Worm (Caenorhabditis elegans): ENCODE results near the gene acl-14.
A peak's percentile ranks its signal among the peaks of the same experiment; 100 is the strongest.

acl-14 gene

ce11 chrV:9318046-9318445 lies 15.4 kb downstream of the acl-14 start, which contains the start of gene kvs-3 (continued):
- TF ChIP-seq elt-2 (tag; optimal IDR thresholded peaks at IDR 0.05) (peak; percentile 47), unc-62 (GFP tag; optimal IDR thresholded peaks at IDR 0.05) (no peak), tlp-1 (tag; optimal IDR thresholded peaks at IDR 0.05) (no peak), vab-15 (tag; optimal IDR thresholded peaks at IDR 0.05) (no peak), pax-3 (tag; optimal IDR thresholded peaks at IDR 0.05) (no peak), unc-98 (GFP tag; IDR thresholded peaks at IDR 0.05) (no peak), elt-3 (tag; optimal IDR thresholded peaks at IDR 0.05) (no peak), fos-1 (tag; optimal IDR thresholded peaks at IDR 0.05) (peak; percentile 31), nhr-76 (tag; optimal IDR thresholded peaks at IDR 0.05) (peak; percentile 1), swsn-7 (tag; optimal IDR thresholded peaks at IDR 0.05) (peak; percentile 30), lin-14 (GFP tag; optimal IDR thresholded peaks at IDR 0.05) (peak; percentile 34), sup-37 (GFP tag; optimal IDR thresholded peaks at IDR 0.05) (no peak), xbp-1 (tag; optimal IDR thresholded peaks at IDR 0.05) (peak; percentile 19), ets-5 (GFP tag; IDR thresholded peaks at IDR 0.05) (no peak), unc-86 (tag; optimal IDR thresholded peaks at IDR 0.05) (no peak), Y116A8C.19 (tag; optimal IDR thresholded peaks at IDR 0.05; ENCODE audit: borderline replicate concordance) (no peak), nhr-237 (tag; optimal IDR thresholded peaks at IDR 0.05) (no peak), lir-3 (tag; optimal IDR thresholded peaks at IDR 0.05; ENCODE audit: poor library complexity) (no peak), dsc-1 (tag; optimal IDR thresholded peaks at IDR 0.05) (peak; percentile 36), ztf-11 (tag; optimal IDR thresholded peaks at IDR 0.05) (peak in 1 of 2 experiments; percentile 29), zip-4 (GFP tag; optimal IDR thresholded peaks at IDR 0.05) (no peak), mab-9 (GFP tag; IDR thresholded peaks at IDR 0.05) (0 out of 2 replicates have a peak, but pooled peaks have one; percentile 34), aly-2 (tag; optimal IDR thresholded peaks at IDR 0.05) (no peak), rnt-1 (tag; optimal IDR thresholded peaks at IDR 0.05) (peak; percentile 48), nhr-20 (tag; optimal IDR thresholded peaks at IDR 0.05) (peak; percentile 50), fkh-4 (tag; optimal IDR thresholded peaks at IDR 0.05; ENCODE audit: borderline replicate concordance) (no peak), lin-39 (tag; optimal IDR thresholded peaks at IDR 0.05) (no peak), nhr-19 (GFP tag; conservative IDR thresholded peaks at IDR 0.05) (peak; percentile 58), unc-30 (tag; optimal IDR thresholded peaks at IDR 0.05) (no peak), mdl-1 (tag; optimal IDR thresholded peaks at IDR 0.05) (peak in 1 of 2 experiments; percentile 51), C34B4.2 (tag; optimal IDR thresholded peaks at IDR 0.05) (no peak), ztf-4 (tag; optimal IDR thresholded peaks at IDR 0.05) (peak; percentile 6), pqm-1 (tag; optimal IDR thresholded peaks at IDR 0.05) (no peak), F16B12.6 (tag; optimal IDR thresholded peaks at IDR 0.05) (no peak), lsy-2 (tag; optimal IDR thresholded peaks at IDR 0.05) (peak; percentile 6 to 48), fkh-8 (tag; optimal IDR thresholded peaks at IDR 0.05) (no peak), nhr-12 (tag; optimal IDR thresholded peaks at IDR 0.05) (no peak), egl-27 (tag; optimal IDR thresholded peaks at IDR 0.05) (no peak), irx-1 (tag; optimal IDR thresholded peaks at IDR 0.05) (peak; percentile 27), nhr-84 (tag; optimal IDR thresholded peaks at IDR 0.05) (no peak), nhr-77 (tag; optimal IDR thresholded peaks at IDR 0.05) (peak; percentile 8), grh-1 (GFP tag; IDR thresholded peaks at IDR 0.05) (no peak), nhr-11 (tag; optimal IDR thresholded peaks at IDR 0.05) (no peak), C04F5.9 (tag; optimal IDR thresholded peaks at IDR 0.05) (no peak), isw-1 (GFP tag; IDR thresholded peaks at IDR 0.05) (no peak), nhr-28 (tag; optimal IDR thresholded peaks at IDR 0.05) (no peak), efl-1 (optimal IDR thresholded peaks at IDR 0.05) (peak; percentile 15 to 22), efl-1 (GFP tag; optimal IDR thresholded peaks at IDR 0.05 in 1 of 2) (peak in 1 of 2 experiments; percentile 93)
